Fruit fly (Drosophila melanogaster): ENCODE data around the gene hwt.
A peak's percentile ranks its signal among the peaks of the same experiment; 100 is the strongest.

hwt gene

dm6 chrX:12579506-12579999 is 11.3 kb upstream of the hwt start (continued):
- TF ChIP-seq dati (GFP tag; IDR thresholded peaks at IDR 0.05) = peak; percentile 84
- no peak for TF ChIP-seq CG1832 (GFP tag; optimal IDR thresholded peaks at IDR 0.05)
- TF ChIP-seq CG7556 (GFP tag; optimal IDR thresholded peaks at IDR 0.05) = peak; percentile 97
- peak; percentile 92 for TF ChIP-seq CG12299 (tag; optimal IDR thresholded peaks at IDR 0.05)
- TF ChIP-seq fd96Cb (tag; optimal IDR thresholded peaks at IDR 0.05) = peak; percentile 96
- peak; percentile 92 for TF ChIP-seq CG11723 (GFP tag; optimal IDR thresholded peaks at IDR 0.05)
- TF ChIP-seq fd3F (GFP tag; optimal IDR thresholded peaks at IDR 0.05) = peak; percentile 95
- peak; percentile 91 for TF ChIP-seq Awh (GFP tag; IDR thresholded peaks at IDR 0.05)
- peak; percentile 92 for TF ChIP-seq CG11456 (GFP tag; IDR thresholded peaks at IDR 0.05)
- TF ChIP-seq CG3726 (GFP tag; IDR thresholded peaks at IDR 0.05) = peak; percentile 90; the same call in 2 of the 3 replicates
- TF ChIP-seq CHES-1-like (GFP tag; optimal IDR thresholded peaks at IDR 0.05) = peak; percentile 97
- no peak for TF ChIP-seq br (optimal IDR thresholded peaks at IDR 0.05)
- peak; percentile 92 for TF ChIP-seq CG4820 (GFP tag; optimal IDR thresholded peaks at IDR 0.05)
- TF ChIP-seq nom (GFP tag; optimal IDR thresholded peaks at IDR 0.05) = peak; percentile 84
- no peak for TF ChIP-seq sc (optimal IDR thresholded peaks at IDR 0.05)
- peak; percentile 85 for TF ChIP-seq sc (GFP tag; optimal IDR thresholded peaks at IDR 0.05)
- peak; percentile 93 for TF ChIP-seq CG11398 (GFP tag; optimal IDR thresholded peaks at IDR 0.05)
- no peak for TF ChIP-seq CG2129 (GFP tag; IDR thresholded peaks at IDR 0.05; ENCODE audit: partially characterized antibody)
- peak; percentile 90 for TF ChIP-seq crc (GFP tag; optimal IDR thresholded peaks at IDR 0.05)
- no peak; the same call in 1 of the 2 replicates for TF ChIP-seq dan (GFP tag; IDR thresholded peaks at IDR 0.05)
- no peak for TF ChIP-seq usp (GFP tag; optimal IDR thresholded peaks at IDR 0.05)
- TF ChIP-seq CG12769 (tag; optimal IDR thresholded peaks at IDR 0.05) = peak; percentile 91
- peak; percentile 97 for TF ChIP-seq Hmr (GFP tag; optimal IDR thresholded peaks at IDR 0.05)
- peak; percentile 78 for TF ChIP-seq MTF-1 (GFP tag; optimal IDR thresholded peaks at IDR 0.05; ENCODE audit: borderline replicate concordance)
- peak; percentile 84 for TF ChIP-seq CG4404 (GFP tag; IDR thresholded peaks at IDR 0.05)
- peak; percentile 93 for TF ChIP-seq sug (tag; optimal IDR thresholded peaks at IDR 0.05)
- peak; percentile 89 for TF ChIP-seq CrebB (tag; optimal IDR thresholded peaks at IDR 0.05)
- TF ChIP-seq Sin3A (optimal IDR thresholded peaks at IDR 0.05) = no peak
- peak; percentile 87 for TF ChIP-seq CG4328 (GFP tag; optimal IDR thresholded peaks at IDR 0.05)
- peak; percentile 95 for TF ChIP-seq Antp (GFP tag; optimal IDR thresholded peaks at IDR 0.05)
- peak; percentile 29 for TF ChIP-seq Sry-β (GFP tag; optimal IDR thresholded peaks at IDR 0.05)
- TF ChIP-seq ind (GFP tag; optimal IDR thresholded peaks at IDR 0.05) = peak; percentile 94
- no peak for TF ChIP-seq Kr (GFP tag; optimal IDR thresholded peaks at IDR 0.05)
- TF ChIP-seq crp (GFP tag; optimal IDR thresholded peaks at IDR 0.05) = peak in 1 of 2 experiments; percentile 59
- TF ChIP-seq CG1647 (GFP tag; optimal IDR thresholded peaks at IDR 0.05) = peak; percentile 90
- TF ChIP-seq al (GFP tag; IDR thresholded peaks at IDR 0.05) = peak; percentile 92
- TF ChIP-seq grau (tag; optimal IDR thresholded peaks at IDR 0.05) = peak; percentile 96
- peak; percentile 91 for TF ChIP-seq Xrp1 (GFP tag; IDR thresholded peaks at IDR 0.05)
- peak; percentile 78 for TF ChIP-seq croc (GFP tag; conservative IDR thresholded peaks at IDR 0.05)
- peak; percentile 94 for TF ChIP-seq Side (GFP tag; optimal IDR thresholded peaks at IDR 0.05)
- TF ChIP-seq CG15479 (GFP tag; optimal IDR thresholded peaks at IDR 0.05) = no peak
- peak; percentile 86 for TF ChIP-seq CG11093 (GFP tag; IDR thresholded peaks at IDR 0.05)
- peak; percentile 85 for TF ChIP-seq mirr (GFP tag; optimal IDR thresholded peaks at IDR 0.05)
- peak; percentile 83 for TF ChIP-seq CG11085 (GFP tag; IDR thresholded peaks at IDR 0.05)
- peak; percentile 86 for TF ChIP-seq Nf-YA (GFP tag; IDR thresholded peaks at IDR 0.05)
- peak; percentile 93 for TF ChIP-seq CG9215 (GFP tag; IDR thresholded peaks at IDR 0.05)
- peak; percentile 93 for TF ChIP-seq disco-r (GFP tag; optimal IDR thresholded peaks at IDR 0.05)
- TF ChIP-seq CG2199 (GFP tag; IDR thresholded peaks at IDR 0.05) = 0 out of 3 replicates have a peak, but pooled peaks have one; percentile 60
- no peak for TF ChIP-seq prd (optimal IDR thresholded peaks at IDR 0.05)
- TF ChIP-seq prd (GFP tag; IDR thresholded peaks at IDR 0.05) = peak; percentile 93
- TF ChIP-seq CG7963 (GFP tag; IDR thresholded peaks at IDR 0.05; ENCODE audit: partially characterized antibody) = no peak
- no peak for TF ChIP-seq vnd (GFP tag; IDR thresholded peaks at IDR 0.05; ENCODE audit: partially characterized antibody)
